Worm (Caenorhabditis elegans) whole organism, early embryonic: ENCODE data around the gene jmjd-5.

Experiments used
- B0310.2 ChIP-seq: sonication (generic microtip); optimal IDR thresholded peaks from 2 replicates; lab custom pipeline; 2016; ENCODE audit warnings: mild to moderate bottlenecking, missing genetic modification characterization, missing compliant biosample characterization
- F13C5.2 ChIP-seq: sonication (generic microtip); optimal IDR thresholded peaks from 2 replicates; lab custom pipeline; 2017; ENCODE audit warnings: mild to moderate bottlenecking, missing genetic modification characterization, inconsistent platforms, missing compliant biosample characterization
- ama-1 ChIP-seq: fragments of 150-350 bp; optimal IDR thresholded peaks from 2 replicates; lab custom pipeline; 2014
- ets-7 ChIP-seq: sonication (generic microtip); optimal IDR thresholded peaks from 2 replicates; lab custom pipeline; 2016; ENCODE audit warnings: missing genotype, missing genetic modification characterization, missing compliant biosample characterization
- pes-1 ChIP-seq: fragments of 200-800 bp; sonication (Bioruptor generic); IDR thresholded peaks from 2 replicates; pipeline ENCODE4 v1.3.6; 2022; ENCODE audit warnings: missing genetic modification reagents, missing genetic modification characterization, missing compliant biosample characterization
- scrt-1 ChIP-seq: fragments of 200-800 bp; sonication (Bioruptor generic); IDR thresholded peaks from 2 replicates; pipeline ENCODE4 v1.3.6; 2022; ENCODE audit warnings: missing genetic modification characterization, missing compliant biosample characterization
- tbx-11 ChIP-seq: fragments of 200-800 bp; sonication (Bioruptor generic); IDR thresholded peaks from 2 replicates; pipeline ENCODE4 v1.3.6; 2022; ENCODE audit warnings: missing genetic modification characterization, missing compliant biosample characterization
- tbx-37 ChIP-seq: fragments of 200-800 bp; sonication (Bioruptor generic); conservative IDR thresholded peaks from 2 replicates; pipeline ENCODE4 v1.3.6; 2022; ENCODE audit warnings: missing genetic modification reagents, missing genetic modification characterization, missing compliant biosample characterization

ce11 chrV:11155553-11155952, 28.3 kb downstream of the jmjd-5 start, which contains the start of gene srg-38:
- TF ChIP-seq ama-1 (lab: Kevin White, UChicago): no peak
- TF ChIP-seq F13C5.2: no peak
- TF ChIP-seq pes-1 (GFP tag; lab: Robert Waterston, UW): no peak
- no peak for TF ChIP-seq tbx-37 (GFP tag; lab: Robert Waterston, UW)
- TF ChIP-seq B0310.2 (tag; lab: Kevin White, UChicago): no peak
- TF ChIP-seq scrt-1 (GFP tag; lab: Robert Waterston, UW): no peak
- TF ChIP-seq tbx-11: no peak
- no peak for TF ChIP-seq ets-7
